Worm (Caenorhabditis elegans) whole organism, L1 larva: ENCODE results near the gene mlt-3.

ENCODE experiments used
- aha-1 ChIP-seq: fragments of 150-350 bp; optimal IDR thresholded peaks from 2 replicates; lab custom pipeline; 2014; ENCODE audit warnings: missing biosample characterization, missing genetic modification characterization
- ama-1 ChIP-seq: fragments of 150-350 bp; optimal IDR thresholded peaks from 2 replicates; lab custom pipeline; 2014
- ceh-82 ChIP-seq, 3 experiments: fragments of 150-350 bp in 1 of 3; sonication (generic microtip) in 2 of 3; optimal IDR thresholded peaks; 2 replicates each; lab custom pipeline; 2014 to 2017; ENCODE audit warnings: missing biosample characterization in 3 of 3, missing genetic modification characterization in 3 of 3
- hlh-4 ChIP-seq: sonication (generic microtip); optimal IDR thresholded peaks from 2 replicates; lab custom pipeline; 2016; ENCODE audit warnings: mild to moderate bottlenecking, missing genetic modification characterization, missing compliant biosample characterization
- jun-1 ChIP-seq: fragments of 150-350 bp; optimal IDR thresholded peaks from 2 replicates; lab custom pipeline; 2014; ENCODE audit warnings: missing biosample characterization, missing genetic modification reagents, missing genetic modification characterization
- mab-9 ChIP-seq: fragments of 200-800 bp; sonication (Bioruptor generic); IDR thresholded peaks from 2 replicates; pipeline ENCODE4 v1.3.6; 2022; ENCODE audit warnings: missing genetic modification reagents, missing genetic modification characterization, missing compliant biosample characterization
- nhr-11 ChIP-seq: fragments of 150-350 bp; optimal IDR thresholded peaks from 2 replicates; lab custom pipeline; 2014; ENCODE audit warnings: missing biosample characterization, missing genetic modification characterization
- unc-62 ChIP-seq: fragments of 150-350 bp; optimal IDR thresholded peaks from 2 replicates; lab custom pipeline; 2014; ENCODE audit warnings: missing biosample characterization, missing genetic modification reagents, missing genetic modification characterization

ce11 chrIV:12227012-12227411, at the start of gene mlt-3:
- no peak for TF ChIP-seq nhr-11
- TF ChIP-seq ama-1 = no peak
- no peak for TF ChIP-seq ceh-82 (tag; optimal IDR thresholded peaks at IDR 0.05; lab: Kevin White, UChicago)
- no peak for TF ChIP-seq hlh-4 (tag; lab: Kevin White, UChicago)
- TF ChIP-seq unc-62 (GFP tag; lab: Kevin White, UChicago) = no peak
- TF ChIP-seq mab-9 (GFP tag; lab: Robert Waterston, UW) = no peak
- TF ChIP-seq aha-1 (tag; lab: Kevin White, UChicago) = no peak
- TF ChIP-seq jun-1 (tag; lab: Kevin White, UChicago) = no peak
